Worm (Caenorhabditis elegans) whole organism, L3 larva: ENCODE data around the gene ZK470.2.
A peak's percentile ranks its signal among the peaks of the same experiment; 100 is the strongest.

Source experiments
- daf-12 ChIP-seq: fragments of 150-350 bp; optimal IDR thresholded peaks from 2 replicates; lab custom pipeline; 2014; ENCODE audit warnings: missing biosample characterization, missing genetic modification reagents, missing genetic modification characterization
- elt-2 ChIP-seq: sonication (generic microtip); optimal IDR thresholded peaks from 2 replicates; lab custom pipeline; 2016; ENCODE audit warnings: missing genetic modification reagents, mild to moderate bottlenecking, missing genetic modification characterization, missing compliant biosample characterization
- elt-3 ChIP-seq, 3 experiments: fragments of 150-350 bp in 1 of 3; sonication (generic microtip) in 2 of 3; optimal IDR thresholded peaks; 2 replicates in 2 of 3; 4 replicates in 1 of 3; lab custom pipeline; 2014 to 2017; ENCODE audit warnings: missing biosample characterization in 3 of 3, missing genetic modification characterization in 3 of 3
- lin-39 ChIP-seq: fragments of 150-350 bp; optimal IDR thresholded peaks from 2 replicates; lab custom pipeline; 2018; ENCODE audit warnings: missing biosample characterization, missing genetic modification reagents, missing genetic modification characterization
- nhr-237 ChIP-seq: fragments of 150-350 bp; optimal IDR thresholded peaks from 2 replicates; lab custom pipeline; 2014; ENCODE audit warnings: missing biosample characterization, missing genetic modification characterization
- snpc-4 ChIP-seq: fragments of 150-350 bp; optimal IDR thresholded peaks from 2 replicates; lab custom pipeline; 2014; ENCODE audit warnings: missing biosample characterization, missing genetic modification characterization
- unc-62 ChIP-seq: fragments of 150-350 bp; sonication (generic microtip); optimal IDR thresholded peaks from 4 replicates; lab custom pipeline; 2014; ENCODE audit warnings: missing biosample characterization, missing genetic modification reagents, missing genetic modification characterization

DNA sequence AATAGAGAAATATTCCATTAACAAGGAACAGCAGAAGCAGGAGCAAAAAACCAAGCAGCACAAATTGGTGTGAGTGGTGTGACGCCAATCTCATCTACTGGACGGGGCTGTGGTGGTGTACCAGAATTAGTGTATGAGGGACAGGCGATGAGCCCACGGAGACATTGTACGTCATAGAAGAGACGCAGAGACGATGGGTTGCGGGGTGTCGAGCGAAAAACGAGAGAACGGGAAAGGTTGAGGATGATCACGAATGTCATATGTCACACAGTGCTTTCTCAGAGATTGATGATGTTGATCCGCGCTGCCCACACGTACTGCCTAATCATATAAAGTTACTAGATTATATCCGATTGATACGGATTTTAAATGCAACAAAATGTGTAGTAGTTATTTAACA is 22.9 kb downstream of the ZK470.2 start:
- TF ChIP-seq unc-62 (GFP tag; lab: Kevin White, UChicago) (peak; percentile 26), lin-39 (tag; lab: Kevin White, UChicago) (peak; percentile 56), elt-3 (tag; optimal IDR thresholded peaks at IDR 0.05; lab: Kevin White, UChicago) (no peak), snpc-4 (tag; lab: Kevin White, UChicago) (no peak), nhr-237 (no peak), elt-2 (tag; lab: Kevin White, UChicago) (no peak), daf-12 (tag; lab: Kevin White, UChicago) (no peak)
